Worm (Caenorhabditis elegans) whole organism, mixed stage, embryonic: ENCODE results near the gene saeg-2.

Experiments used
- M03D4.4 ChIP-seq: sonication (generic microtip); optimal IDR thresholded peaks from 2 replicates; lab custom pipeline; 2017; ENCODE audit warnings: mild to moderate bottlenecking, missing genetic modification characterization, missing compliant biosample characterization
- bed-3 ChIP-seq: fragments of 200-800 bp; sonication (Bioruptor generic); optimal IDR thresholded peaks from 3 replicates; lab custom pipeline; 2018; ENCODE audit warnings: mild to moderate bottlenecking, missing genetic modification characterization, moderate library complexity, missing compliant biosample characterization
- blmp-1 ChIP-seq: fragments of 150-350 bp; optimal IDR thresholded peaks from 2 replicates; lab custom pipeline; 2014; ENCODE audit warnings: missing biosample characterization, missing genetic modification characterization
- ceh-39 ChIP-seq: fragments of 150-350 bp; optimal IDR thresholded peaks from 2 replicates; lab custom pipeline; 2014; ENCODE audit warnings: missing biosample characterization, missing genetic modification characterization
- ceh-43 ChIP-seq: fragments of 200-800 bp; sonication (Bioruptor generic); optimal IDR thresholded peaks from 2 replicates; lab custom pipeline; 2018; ENCODE audit warnings: mild to moderate bottlenecking, missing genetic modification characterization, moderate library complexity, missing compliant biosample characterization
- ceh-83 ChIP-seq: fragments of 200-800 bp; sonication (Bioruptor generic); optimal IDR thresholded peaks from 2 replicates; lab custom pipeline; 2018; ENCODE audit warnings: mild to moderate bottlenecking, missing genetic modification characterization, missing compliant biosample characterization
- ces-1 ChIP-seq: fragments of 150-350 bp; optimal IDR thresholded peaks from 2 replicates; lab custom pipeline; 2014; ENCODE audit warnings: missing biosample characterization, missing genetic modification reagents, missing genetic modification characterization
- cnd-1 ChIP-seq: fragments of 200-800 bp; sonication (Bioruptor generic); optimal IDR thresholded peaks from 2 replicates; lab custom pipeline; 2018; ENCODE audit warnings: mild to moderate bottlenecking, missing genetic modification characterization, missing compliant biosample characterization
- drap-1 ChIP-seq: fragments of 200-800 bp; sonication (Bioruptor generic); optimal IDR thresholded peaks from 3 replicates; lab custom pipeline; 2018; ENCODE audit warnings: mild to moderate bottlenecking, missing genetic modification characterization, missing compliant biosample characterization
- elt-1 ChIP-seq: sonication (generic microtip); optimal IDR thresholded peaks from 2 replicates; lab custom pipeline; 2017; ENCODE audit warnings: missing genetic modification characterization, mild to moderate bottlenecking, missing compliant biosample characterization, antibody characterized with exemption, moderate library complexity, borderline replicate concordance; ENCODE audit not compliant: insufficient read depth
- elt-3 ChIP-seq: fragments of 150-350 bp; optimal IDR thresholded peaks from 2 replicates; lab custom pipeline; 2014; ENCODE audit warnings: missing biosample characterization, missing genetic modification characterization
- flh-1 ChIP-seq: fragments of 200-800 bp; sonication (Bioruptor generic); optimal IDR thresholded peaks from 2 replicates; lab custom pipeline; 2018; ENCODE audit warnings: mild to moderate bottlenecking, missing genetic modification characterization, moderate library complexity, missing compliant biosample characterization
- ham-2 ChIP-seq: fragments of 200-800 bp; sonication (Bioruptor generic); optimal IDR thresholded peaks from 2 replicates; lab custom pipeline; 2018; ENCODE audit warnings: mild to moderate bottlenecking, missing genetic modification characterization, missing compliant biosample characterization
- hlh-1 ChIP-seq: fragments of 150-350 bp; optimal IDR thresholded peaks from 2 replicates; lab custom pipeline; 2014; ENCODE audit warnings: missing biosample characterization, missing genetic modification reagents, missing genetic modification characterization
- lin-13 ChIP-seq: fragments of 150-350 bp; optimal IDR thresholded peaks from 2 replicates; lab custom pipeline; 2014; ENCODE audit warnings: missing biosample characterization, missing genetic modification characterization
- lin-32 ChIP-seq: fragments of 200-800 bp; sonication (Bioruptor generic); optimal IDR thresholded peaks from 2 replicates; lab custom pipeline; 2018; ENCODE audit warnings: mild to moderate bottlenecking, missing genetic modification characterization, missing compliant biosample characterization
- lsy-2 ChIP-seq: fragments of 150-350 bp; optimal IDR thresholded peaks from 2 replicates; lab custom pipeline; 2014; ENCODE audit warnings: missing biosample characterization, missing genetic modification characterization
- mab-5 ChIP-seq: fragments of 150-350 bp; optimal IDR thresholded peaks from 2 replicates; lab custom pipeline; 2014; ENCODE audit warnings: missing biosample characterization, missing genetic modification characterization
- mep-1 ChIP-seq: fragments of 150-350 bp; optimal IDR thresholded peaks from 2 replicates; lab custom pipeline; 2017; ENCODE audit warnings: missing biosample characterization, missing genetic modification reagents, missing genetic modification characterization, inconsistent platforms
- mls-2 ChIP-seq: sonication (generic microtip); optimal IDR thresholded peaks from 2 replicates; lab custom pipeline; 2016; ENCODE audit warnings: mild to moderate bottlenecking, missing genetic modification characterization, moderate library complexity, missing compliant biosample characterization
- nhr-12 ChIP-seq: fragments of 150-350 bp; optimal IDR thresholded peaks from 2 replicates; lab custom pipeline; 2014; ENCODE audit warnings: missing biosample characterization, missing genetic modification characterization
- nhr-237 ChIP-seq: fragments of 150-350 bp; optimal IDR thresholded peaks from 2 replicates; lab custom pipeline; 2014; ENCODE audit warnings: missing biosample characterization, missing genetic modification characterization
- nhr-28 ChIP-seq: fragments of 150-350 bp; optimal IDR thresholded peaks from 2 replicates; lab custom pipeline; 2014; ENCODE audit warnings: missing biosample characterization, missing genetic modification characterization
- nhr-76 ChIP-seq: sonication (generic microtip); optimal IDR thresholded peaks from 2 replicates; lab custom pipeline; 2017; ENCODE audit warnings: missing biosample characterization, missing genetic modification characterization
- sem-2 ChIP-seq: fragments of 200-800 bp; sonication (Bioruptor generic); optimal IDR thresholded peaks from 2 replicates; lab custom pipeline; 2018; ENCODE audit warnings: mild to moderate bottlenecking, missing genetic modification characterization, missing compliant biosample characterization
- snpc-4 ChIP-seq: fragments of 150-350 bp; optimal IDR thresholded peaks from 2 replicates; lab custom pipeline; 2014; ENCODE audit warnings: missing biosample characterization, missing genetic modification characterization
- tbx-8 ChIP-seq: fragments of 200-800 bp; sonication (Bioruptor generic); optimal IDR thresholded peaks from 2 replicates; lab custom pipeline; 2018; ENCODE audit warnings: mild to moderate bottlenecking, missing genetic modification characterization, moderate library complexity, missing compliant biosample characterization
- unc-39 ChIP-seq: fragments of 150-350 bp; optimal IDR thresholded peaks from 2 replicates; lab custom pipeline; 2014; ENCODE audit warnings: missing biosample characterization, missing genetic modification characterization
- unc-62 ChIP-seq: fragments of 150-350 bp; optimal IDR thresholded peaks from 2 replicates; lab custom pipeline; 2014; ENCODE audit warnings: missing biosample characterization, missing genetic modification reagents, missing genetic modification characterization
- zip-8 ChIP-seq: fragments of 150-350 bp; optimal IDR thresholded peaks from 2 replicates; lab custom pipeline; 2014; ENCODE audit warnings: missing biosample characterization, missing genetic modification characterization
- ztf-11 ChIP-seq: fragments of 150-350 bp; optimal IDR thresholded peaks from 2 replicates; lab custom pipeline; 2014; ENCODE audit warnings: missing biosample characterization, missing genetic modification characterization

The saeg-2 gene

ce11 chrIII:9258510-9258909 is 18.3 kb downstream of the saeg-2 start:
- no peak for TF ChIP-seq flh-1

- TF ChIP-seq unc-62 (GFP tag; lab: Kevin White, UChicago), result peak; percentile 12
- TF ChIP-seq nhr-28 (tag; lab: Kevin White, UChicago), result no peak
- TF ChIP-seq ham-2 (GFP tag; lab: Kevin White, UChicago), result no peak
- peak; percentile 31 for TF ChIP-seq ces-1 (GFP tag; lab: Kevin White, UChicago)
- TF ChIP-seq sem-2 (GFP tag; lab: Kevin White, UChicago), result no peak
- TF ChIP-seq elt-3 (tag; lab: Kevin White, UChicago), result no peak
- TF ChIP-seq unc-39, result no peak
- no peak for TF ChIP-seq nhr-76 (tag; lab: Kevin White, UChicago)
- no peak for TF ChIP-seq ceh-43
- no peak for TF ChIP-seq ceh-83 (GFP tag; lab: Kevin White, UChicago)
- TF ChIP-seq mep-1 (tag; lab: Kevin White, UChicago), result no peak
- no peak for TF ChIP-seq tbx-8
- no peak for TF ChIP-seq nhr-12 (tag; lab: Kevin White, UChicago)
- no peak for TF ChIP-seq elt-1 (tag; lab: Kevin White, UChicago)
Measured at ce11 chrIII:9269012-9269471, 28.9 kb downstream of the saeg-2 start, which contains the start of gene clip-1. TSS of gene clip-1 (minus strand) at chrIII:9269062.

- TF ChIP-seq lin-13 (tag; lab: Kevin White, UChicago), result no peak
- TF ChIP-seq ces-1 (GFP tag; lab: Kevin White, UChicago), result no peak
- no peak for TF ChIP-seq nhr-12 (tag; lab: Kevin White, UChicago)
- TF ChIP-seq zip-8 (tag; lab: Kevin White, UChicago), result no peak
- no peak for TF ChIP-seq mls-2 (tag; lab: Kevin White, UChicago)
- no peak for TF ChIP-seq mab-5 (tag; lab: Kevin White, UChicago)
- TF ChIP-seq drap-1 (GFP tag; lab: Kevin White, UChicago), result no peak
- no peak for TF ChIP-seq unc-62 (GFP tag; lab: Kevin White, UChicago)
- no peak for TF ChIP-seq blmp-1 (tag; lab: Kevin White, UChicago)
- TF ChIP-seq unc-39, result no peak
- no peak for TF ChIP-seq snpc-4 (tag; lab: Kevin White, UChicago)
- TF ChIP-seq lsy-2 (tag; lab: Kevin White, UChicago), result no peak
- no peak for TF ChIP-seq cnd-1
- no peak for TF ChIP-seq elt-1 (tag; lab: Kevin White, UChicago)
Measured at ce11 chrIII:9270183-9270582, 30.0 kb downstream of the saeg-2 start.

ce11 chrIII:9271389-9271918 is 31.3 kb downstream of the saeg-2 start:
- TF ChIP-seq ceh-39 (tag; lab: Kevin White, UChicago), result no peak
- TF ChIP-seq ces-1 (GFP tag; lab: Kevin White, UChicago), result peak; percentile 81

- TF ChIP-seq lin-32 (no peak), ces-1 (GFP tag; lab: Kevin White, UChicago) (peak; percentile 42), hlh-1 (tag; lab: Kevin White, UChicago) (no peak), ceh-43 (no peak)
Measured at ce11 chrIII:9272107-9272506, 31.9 kb downstream of the saeg-2 start.

ce11 chrIII:9277803-9278202 is 37.6 kb downstream of the saeg-2 start:
- TF ChIP-seq nhr-12 (tag; lab: Kevin White, UChicago) (no peak), tbx-8 (no peak), ces-1 (GFP tag; lab: Kevin White, UChicago) (no peak), lin-32 (no peak), nhr-237 (no peak), ceh-39 (tag; lab: Kevin White, UChicago) (no peak), lsy-2 (tag; lab: Kevin White, UChicago) (no peak), cnd-1 (no peak), M03D4.4 (no peak), blmp-1 (tag; lab: Kevin White, UChicago) (no peak), unc-62 (GFP tag; lab: Kevin White, UChicago) (no peak), hlh-1 (tag; lab: Kevin White, UChicago) (no peak), bed-3 (no peak), lin-13 (tag; lab: Kevin White, UChicago) (no peak), nhr-76 (tag; lab: Kevin White, UChicago) (no peak), elt-3 (tag; lab: Kevin White, UChicago) (no peak), drap-1 (GFP tag; lab: Kevin White, UChicago) (no peak), sem-2 (GFP tag; lab: Kevin White, UChicago) (no peak), ztf-11 (no peak), nhr-28 (tag; lab: Kevin White, UChicago) (no peak)
- TF ChIP-seq, all 35 proteins: peak for 0
